Fruit fly (Drosophila melanogaster) whole organism, embryonic: ENCODE data around the gene AP-2alpha.

Experiments
- Asciz ChIP-seq: fragments of 200-800 bp; sonication (Bioruptor generic); optimal IDR thresholded peaks from 2 replicates; lab custom pipeline; 2017; ENCODE audit warnings: missing biosample characterization, mild to moderate bottlenecking, missing genetic modification characterization, missing genetic modification reagents
- Awh ChIP-seq: fragments of 200-800 bp; sonication (Bioruptor generic); IDR thresholded peaks from 2 replicates; pipeline ENCODE4, ENCODE4 v1.3.6; 2022; ENCODE audit warnings: missing biosample characterization, missing genetic modification characterization
- BEAF-32 ChIP-seq: fragments of 200-800 bp; sonication (Bioruptor generic); optimal IDR thresholded peaks from 3 replicates; lab custom pipeline; 2017; ENCODE audit warnings: missing biosample characterization, missing genetic modification characterization, mild to moderate bottlenecking, moderate library complexity, missing genetic modification reagents
- Bgb ChIP-seq: fragments of 200-800 bp; sonication (Bioruptor generic); IDR thresholded peaks from 2 replicates; pipeline ENCODE4 v1.3.6; 2022; ENCODE audit warnings: missing biosample characterization, missing genetic modification characterization; ENCODE audit not compliant: partially characterized antibody
- CG12299 ChIP-seq: fragments of 200-800 bp; sonication (Bioruptor generic); optimal IDR thresholded peaks from 2 replicates; lab custom pipeline; 2018; ENCODE audit warnings: missing biosample characterization, mild to moderate bottlenecking, missing genetic modification characterization
- CG13775 ChIP-seq: fragments of 200-800 bp; sonication (Bioruptor generic); optimal IDR thresholded peaks from 3 replicates; lab custom pipeline; 2017; ENCODE audit warnings: missing biosample characterization, mild to moderate bottlenecking, missing genetic modification characterization
- CG14050 ChIP-seq: fragments of 200-800 bp; sonication (Bioruptor generic); IDR thresholded peaks from 3 replicates; pipeline ENCODE4 v1.3.6; 2022; ENCODE audit warnings: missing biosample characterization, missing genetic modification characterization
- CG14667 ChIP-seq: fragments of 200-800 bp; sonication (Bioruptor generic); IDR thresholded peaks from 2 replicates; pipeline ENCODE4 v1.3.6; 2022; ENCODE audit warnings: missing biosample characterization, missing genetic modification characterization
- CG15073 ChIP-seq: fragments of 200-800 bp; sonication (Bioruptor generic); optimal IDR thresholded peaks from 2 replicates; lab custom pipeline; 2016; ENCODE audit warnings: missing biosample characterization, missing genetic modification characterization
- CG15269 ChIP-seq: fragments of 200-800 bp; sonication (Bioruptor generic); optimal IDR thresholded peaks from 2 replicates; lab custom pipeline; 2018; ENCODE audit warnings: missing biosample characterization, mild to moderate bottlenecking, missing genetic modification characterization, moderate library complexity
- CG1529 ChIP-seq: fragments of 200-800 bp; sonication (Bioruptor generic); optimal IDR thresholded peaks from 3 replicates; lab custom pipeline; 2018; ENCODE audit warnings: missing biosample characterization, missing genetic modification characterization
- CG15601 ChIP-seq: fragments of 200-800 bp; sonication (Bioruptor generic); optimal IDR thresholded peaks from 3 replicates; lab custom pipeline; 2019; ENCODE audit warnings: missing biosample characterization, mild to moderate bottlenecking, missing genetic modification characterization, moderate library complexity
- CG30020 ChIP-seq: fragments of 200-800 bp; optimal IDR thresholded peaks from 2 replicates; lab custom pipeline; 2019; ENCODE audit warnings: missing biosample characterization, mild to moderate bottlenecking, missing genetic modification characterization, moderate library complexity
- CG3407 ChIP-seq: fragments of 200-800 bp; sonication (Bioruptor generic); optimal IDR thresholded peaks from 2 replicates; lab custom pipeline; 2018; ENCODE audit warnings: missing biosample characterization, mild to moderate bottlenecking, missing genetic modification characterization
- CG3995 ChIP-seq: fragments of 200-800 bp; sonication (Bioruptor generic); optimal IDR thresholded peaks from 3 replicates; lab custom pipeline; 2016; ENCODE audit warnings: missing biosample characterization, missing genetic modification characterization
- CG4328 ChIP-seq: fragments of 200-800 bp; sonication (Bioruptor generic); optimal IDR thresholded peaks from 3 replicates; lab custom pipeline; 2017; ENCODE audit warnings: missing biosample characterization, missing genetic modification reagents, missing genetic modification characterization
- CG4854 ChIP-seq: fragments of 200-800 bp; sonication (Bioruptor generic); optimal IDR thresholded peaks from 2 replicates; lab custom pipeline; 2016; ENCODE audit warnings: missing biosample characterization, missing genetic modification characterization, inconsistent platforms
- CG7357 ChIP-seq: fragments of 200-800 bp; sonication (Bioruptor generic); IDR thresholded peaks from 3 replicates; pipeline ENCODE4 v1.3.6; 2022; ENCODE audit warnings: missing biosample characterization, missing genetic modification characterization
- CG7372 ChIP-seq: fragments of 200-800 bp; sonication (Bioruptor generic); IDR thresholded peaks from 2 replicates; pipeline ENCODE4 v1.3.6; 2022; ENCODE audit warnings: missing biosample characterization, missing genetic modification characterization
- CG8388 ChIP-seq: fragments of 200-800 bp; sonication (Bioruptor generic); optimal IDR thresholded peaks from 2 replicates; lab custom pipeline; 2019; ENCODE audit warnings: missing biosample characterization, mild to moderate bottlenecking, missing genetic modification characterization, moderate library complexity
- CG9817 ChIP-seq: fragments of 200-800 bp; sonication (Bioruptor generic); optimal IDR thresholded peaks from 2 replicates; lab custom pipeline; 2018; ENCODE audit warnings: missing biosample characterization, mild to moderate bottlenecking, missing genetic modification characterization, moderate library complexity
- Eip74EF ChIP-seq, 2 experiments: fragments of 200-800 bp in 1 of 2; fragments of >200 bp in 1 of 2; sonication (Bioruptor generic) in 1 of 2; optimal IDR thresholded peaks; 2 replicates each; lab custom pipeline; 2017 to 2019; ENCODE audit warnings: missing biosample characterization in 2 of 2, missing genetic modification characterization in 2 of 2, mild to moderate bottlenecking in 1 of 2, moderate library complexity in 1 of 2
- Hand ChIP-seq: fragments of 200-800 bp; sonication (Bioruptor generic); optimal IDR thresholded peaks from 2 replicates; lab custom pipeline; 2017; ENCODE audit warnings: mild to moderate bottlenecking, missing biosample characterization, missing genetic modification reagents, missing genetic modification characterization
- HmgD ChIP-seq: fragments of 200-800 bp; sonication (Bioruptor generic); optimal IDR thresholded peaks from 3 replicates; lab custom pipeline; 2016; ENCODE audit warnings: missing biosample characterization, missing genetic modification characterization
- Hr51 ChIP-seq, 2 experiments: fragments of 200-800 bp; sonication (Bioruptor generic); optimal IDR thresholded peaks; 2 replicates in 1 of 2; 3 replicates in 1 of 2; lab custom pipeline; 2016 to 2018; ENCODE audit warnings: missing biosample characterization in 2 of 2, missing genetic modification characterization in 2 of 2, mild to moderate bottlenecking in 1 of 2, moderate library complexity in 1 of 2
- Jarid2 ChIP-seq: fragments of 200-800 bp; sonication (Bioruptor generic); optimal IDR thresholded peaks from 3 replicates; lab custom pipeline; 2017; ENCODE audit warnings: mild to moderate bottlenecking, missing biosample characterization, missing genetic modification reagents, missing genetic modification characterization
- Med ChIP-seq: fragments of 200-800 bp; sonication (Bioruptor generic); peaks from one replicate; lab custom pipeline; 2016; ENCODE audit warnings: missing biosample characterization, missing genetic modification characterization, mild to moderate bottlenecking, inconsistent platforms, moderate library complexity
- Myb ChIP-seq: fragments of 200-800 bp; sonication (Bioruptor generic); optimal IDR thresholded peaks from 2 replicates; lab custom pipeline; 2016; ENCODE audit warnings: missing biosample characterization, missing genetic modification characterization
- PHDP ChIP-seq: fragments of 200-800 bp; sonication (Bioruptor generic); optimal IDR thresholded peaks from 3 replicates; lab custom pipeline; 2018; ENCODE audit warnings: missing biosample characterization, mild to moderate bottlenecking, missing genetic modification characterization, moderate library complexity
- Sox102F ChIP-seq: fragments of 200-800 bp; sonication (Bioruptor generic); optimal IDR thresholded peaks from 2 replicates; lab custom pipeline; 2018; ENCODE audit warnings: missing biosample characterization, mild to moderate bottlenecking, missing genetic modification characterization, moderate library complexity
- Taf1 ChIP-seq: fragments of 200-800 bp; sonication (Bioruptor generic); IDR thresholded peaks from 2 replicates; pipeline ENCODE4 v1.3.6; 2022; ENCODE audit warnings: missing biosample characterization, missing genetic modification characterization
- YL-1 ChIP-seq: fragments of 200-800 bp; sonication (Bioruptor generic); optimal IDR thresholded peaks from 3 replicates; lab custom pipeline; 2017; ENCODE audit warnings: missing biosample characterization, mild to moderate bottlenecking, missing genetic modification characterization
- amos ChIP-seq: fragments of 200-800 bp; sonication (Bioruptor generic); IDR thresholded peaks from 2 replicates; pipeline ENCODE4 v1.3.6; 2022; ENCODE audit warnings: missing biosample characterization, missing genetic modification characterization; ENCODE audit not compliant: partially characterized antibody
- bbx ChIP-seq: fragments of 200-800 bp; sonication (Bioruptor generic); IDR thresholded peaks from 2 replicates; pipeline ENCODE4 v1.3.6; 2022; ENCODE audit warnings: missing biosample characterization, missing genetic modification characterization; ENCODE audit not compliant: partially characterized antibody
- cas ChIP-seq: fragments of 200-800 bp; sonication (Bioruptor generic); IDR thresholded peaks from 2 replicates; pipeline ENCODE4 v1.3.6; 2022; ENCODE audit warnings: missing biosample characterization, missing genetic modification characterization
- crp ChIP-seq, 2 experiments: fragments of 200-800 bp; sonication (Bioruptor generic); optimal IDR thresholded peaks; 2 replicates in 1 of 2; 3 replicates in 1 of 2; lab custom pipeline; 2017; ENCODE audit warnings: missing biosample characterization in 2 of 2, missing genetic modification characterization in 2 of 2, mild to moderate bottlenecking in 1 of 2, moderate library complexity in 1 of 2
- cwo ChIP-seq: fragments of 200-800 bp; sonication (Bioruptor generic); optimal IDR thresholded peaks from 3 replicates; lab custom pipeline; 2017; ENCODE audit warnings: missing biosample characterization, missing genetic modification characterization, mild to moderate bottlenecking, moderate library complexity, missing genetic modification reagents
- dpn ChIP-seq, 2 experiments: fragments of 200-800 bp; sonication (Bioruptor generic); optimal IDR thresholded peaks; 3 replicates each; lab custom pipeline; 2016; ENCODE audit warnings: missing biosample characterization in 2 of 2, missing genetic modification characterization in 2 of 2
- en ChIP-seq: fragments of 200-800 bp; sonication (Bioruptor generic); optimal IDR thresholded peaks from 2 replicates; lab custom pipeline; 2016; ENCODE audit warnings: missing biosample characterization, missing genetic modification characterization
- esg ChIP-seq: fragments of 200-800 bp; sonication (Bioruptor generic); conservative IDR thresholded peaks from 2 replicates; pipeline ENCODE4 v1.3.6; 2022; ENCODE audit warnings: missing biosample characterization, missing genetic modification characterization
- kni ChIP-seq: fragments of 200-800 bp; sonication (Bioruptor generic); optimal IDR thresholded peaks from 3 replicates; lab custom pipeline; 2017; ENCODE audit warnings: mild to moderate bottlenecking, missing biosample characterization, missing genetic modification reagents, missing genetic modification characterization
- mirr ChIP-seq: fragments of 200-800 bp; sonication (Bioruptor generic); optimal IDR thresholded peaks from 3 replicates; lab custom pipeline; 2018; ENCODE audit warnings: missing biosample characterization, mild to moderate bottlenecking, missing genetic modification characterization
- nmo ChIP-seq: fragments of 200-800 bp; sonication (Bioruptor generic); optimal IDR thresholded peaks from 2 replicates; lab custom pipeline; 2018; ENCODE audit warnings: missing biosample characterization, mild to moderate bottlenecking, missing genetic modification characterization, moderate library complexity
- sug ChIP-seq: fragments of 200-800 bp; optimal IDR thresholded peaks from 2 replicates; lab custom pipeline; 2019; ENCODE audit warnings: missing biosample characterization, mild to moderate bottlenecking, missing genetic modification characterization, moderate library complexity
- tap ChIP-seq: fragments of 200-800 bp; optimal IDR thresholded peaks from 3 replicates; lab custom pipeline; 2019; ENCODE audit warnings: missing biosample characterization, mild to moderate bottlenecking, missing genetic modification characterization, moderate library complexity
- vnd ChIP-seq: fragments of 200-800 bp; sonication (Bioruptor generic); IDR thresholded peaks from 3 replicates; pipeline ENCODE4 v1.3.6; 2022; ENCODE audit warnings: missing biosample characterization, missing genetic modification characterization; ENCODE audit not compliant: partially characterized antibody
- zfh1 ChIP-seq: fragments of 200-800 bp; sonication (Bioruptor generic); IDR thresholded peaks from 3 replicates; pipeline ENCODE4 v1.3.6; 2022; ENCODE audit warnings: missing biosample characterization, missing genetic modification characterization

Gene AP-2alpha

dm6 chr2L:403627-404575 lies 10.7 kb downstream of the AP-2alpha start, which contains the start of gene Polr1B (continued):
- TF ChIP-seq Hr51 (GFP tag; optimal IDR thresholded peaks at IDR 0.05; lab: Kevin White, UChicago) (no peak), CG8388 (no peak), zfh1 (no peak), Asciz (GFP tag; lab: Kevin White, UChicago) (no peak), CG30020 (tag; lab: Kevin White, UChicago) (no peak), bbx (GFP tag; lab: Robert Waterston, UW) (no peak), cwo (GFP tag; lab: Kevin White, UChicago) (peak; percentile 91), sug (no peak), Awh (GFP tag; lab: Robert Waterston, UW) (no peak), CG1529 (no peak), CG15269 (tag; lab: Kevin White, UChicago) (no peak), PHDP (tag; lab: Kevin White, UChicago) (no peak), Taf1 (no peak), YL-1 (peak; percentile 53), cas (GFP tag; lab: Robert Waterston, UW) (no peak), CG7372 (GFP tag; lab: Robert Waterston, UW) (no peak), CG13775 (GFP tag; lab: Kevin White, UChicago) (no peak), Myb (GFP tag; lab: Kevin White, UChicago) (peak; percentile 33), Bgb (GFP tag; lab: Robert Waterston, UW) (peak; percentile 55), nmo (peak; percentile 50), esg (no peak), Eip74EF (GFP tag; optimal IDR thresholded peaks at IDR 0.05; lab: Kevin White, UChicago) (no peak), CG14667 (GFP tag; lab: Robert Waterston, UW) (no peak), CG7357 (GFP tag; lab: Robert Waterston, UW) (no peak), BEAF-32 (peak; percentile 69), CG3407 (GFP tag; lab: Kevin White, UChicago) (no peak), amos (GFP tag; lab: Robert Waterston, UW) (peak; percentile 64), mirr (GFP tag; lab: Kevin White, UChicago) (no peak), CG9817 (tag; lab: Kevin White, UChicago) (no peak), tap (no peak), CG15073 (GFP tag; lab: Kevin White, UChicago) (no peak), Hand (GFP tag; lab: Kevin White, UChicago) (no peak), en (GFP tag; lab: Kevin White, UChicago) (no peak), HmgD (GFP tag; lab: Kevin White, UChicago) (no peak), CG4854 (GFP tag; lab: Kevin White, UChicago) (no peak), Sox102F (GFP tag; lab: Kevin White, UChicago) (no peak), Jarid2 (GFP tag; lab: Kevin White, UChicago) (no peak), CG3995 (GFP tag; lab: Kevin White, UChicago) (no peak), crp (GFP tag; optimal IDR thresholded peaks at IDR 0.05; lab: Kevin White, UChicago) (peak; percentile 85 to 98), CG15601 (tag; lab: Kevin White, UChicago) (peak; percentile 41), vnd (GFP tag; lab: Robert Waterston, UW) (no peak), Med (GFP tag; lab: Kevin White, UChicago) (peak; percentile 51), CG4328 (no peak), CG12299 (tag; lab: Kevin White, UChicago) (peak; percentile 19), dpn (GFP tag; optimal IDR thresholded peaks at IDR 0.05; lab: Kevin White, UChicago) (no peak), CG14050 (GFP tag; lab: Robert Waterston, UW) (no peak), kni (GFP tag; lab: Kevin White, UChicago) (peak; percentile 34)
